Worm (Caenorhabditis elegans) whole organism, late embryonic: ENCODE results near the gene K08F4.3.

ENCODE experiments used
- ama-1 ChIP-seq: fragments of 150-350 bp; optimal IDR thresholded peaks from 2 replicates; lab custom pipeline; 2014
- ceh-30 ChIP-seq: fragments of 150-350 bp; optimal IDR thresholded peaks from 2 replicates; lab custom pipeline; 2014; ENCODE audit warnings: missing biosample characterization, missing genetic modification characterization
- fkh-10 ChIP-seq: fragments of 150-350 bp; optimal IDR thresholded peaks from 2 replicates; lab custom pipeline; 2014; ENCODE audit warnings: missing biosample characterization, missing genetic modification reagents, missing genetic modification characterization
- fkh-6 ChIP-seq: sonication (generic microtip); optimal IDR thresholded peaks from 2 replicates; lab custom pipeline; 2016; ENCODE audit warnings: missing genetic modification characterization, missing compliant biosample characterization
- gmeb-2 ChIP-seq: sonication (generic microtip); optimal IDR thresholded peaks from 2 replicates; lab custom pipeline; 2016; ENCODE audit warnings: missing genetic modification characterization, inconsistent platforms, missing compliant biosample characterization
- hlh-13 ChIP-seq: fragments of 200-800 bp; sonication (Bioruptor generic); optimal IDR thresholded peaks from 2 replicates; lab custom pipeline; 2018; ENCODE audit warnings: mild to moderate bottlenecking, missing genetic modification characterization, missing compliant biosample characterization
- madf-2 ChIP-seq: sonication (generic microtip); optimal IDR thresholded peaks from 2 replicates; lab custom pipeline; 2017; ENCODE audit warnings: missing genetic modification characterization, missing compliant biosample characterization
- nhr-232 ChIP-seq: sonication (generic microtip); optimal IDR thresholded peaks from 2 replicates; lab custom pipeline; 2016; ENCODE audit warnings: missing genetic modification characterization, missing compliant biosample characterization
- pag-3 ChIP-seq: sonication (generic microtip); optimal IDR thresholded peaks from 2 replicates; lab custom pipeline; 2016; ENCODE audit warnings: missing compliant biosample characterization, missing genetic modification characterization, borderline replicate concordance
- pha-2 ChIP-seq: sonication (generic microtip); optimal IDR thresholded peaks from 2 replicates; lab custom pipeline; 2017; ENCODE audit warnings: mild to moderate bottlenecking, missing genetic modification characterization, missing compliant biosample characterization
- pqm-1 ChIP-seq: sonication (generic microtip); optimal IDR thresholded peaks from 2 replicates; lab custom pipeline; 2016; ENCODE audit warnings: missing genetic modification characterization, missing compliant biosample characterization
- zip-5 ChIP-seq: sonication (generic microtip); optimal IDR thresholded peaks from 2 replicates; lab custom pipeline; 2016; ENCODE audit warnings: missing genetic modification characterization, missing compliant biosample characterization

DNA sequence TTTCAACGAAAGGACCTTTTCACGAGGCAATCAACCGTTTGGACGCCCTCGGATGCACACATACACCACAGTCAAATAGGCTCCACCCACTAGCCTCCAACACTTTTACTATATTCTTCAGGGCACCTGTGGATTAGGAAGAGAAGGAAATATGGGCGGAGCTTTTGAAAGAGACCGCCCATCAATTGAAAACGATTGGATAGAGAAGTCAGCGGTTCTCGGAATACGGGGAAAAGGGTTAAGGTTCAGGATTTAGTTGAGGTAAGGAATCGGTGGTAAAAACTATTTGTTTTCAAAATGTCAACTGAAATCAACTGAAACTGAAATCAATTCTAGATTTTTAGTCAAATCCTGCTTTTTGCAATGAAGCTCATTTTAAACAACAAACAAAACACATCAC, 18.6 kb upstream of the K08F4.3 start, which contains the start of gene egl-38:
- no peak for TF ChIP-seq pha-2
- TF ChIP-seq madf-2 = no peak
- TF ChIP-seq ama-1 = no peak
- TF ChIP-seq fkh-10 = no peak
- no peak for TF ChIP-seq ceh-30 (tag; lab: Kevin White, UChicago)
- no peak for TF ChIP-seq hlh-13 (GFP tag; lab: Kevin White, UChicago)
- TF ChIP-seq pag-3 (tag; lab: Kevin White, UChicago) = no peak
- TF ChIP-seq gmeb-2 = no peak
- TF ChIP-seq fkh-6 (tag; lab: Kevin White, UChicago) = no peak
- TF ChIP-seq nhr-232 = no peak
- no peak for TF ChIP-seq zip-5
- no peak for TF ChIP-seq pqm-1 (tag; lab: Kevin White, UChicago)
